Fruit fly (Drosophila melanogaster) whole organism, embryonic: ENCODE results near the gene tHMG1.

ENCODE experiments used
- Abd-B ChIP-seq: fragments of 200-800 bp; sonication (Bioruptor generic); optimal IDR thresholded peaks from 2 replicates; lab custom pipeline; 2018; ENCODE audit warnings: missing biosample characterization, mild to moderate bottlenecking, missing genetic modification characterization, moderate library complexity
- Blimp-1 ChIP-seq: fragments of 200-800 bp; sonication (Bioruptor generic); optimal IDR thresholded peaks from 3 replicates; lab custom pipeline; 2018; ENCODE audit warnings: missing biosample characterization, missing genetic modification characterization, mild to moderate bottlenecking, moderate library complexity, missing genetic modification reagents
- CG10209 ChIP-seq: fragments of 200-800 bp; sonication (Bioruptor generic); optimal IDR thresholded peaks from 3 replicates; lab custom pipeline; 2017; ENCODE audit warnings: missing biosample characterization, mild to moderate bottlenecking, missing genetic modification characterization, missing genetic modification reagents
- CG10267 ChIP-seq: fragments of 200-800 bp; sonication (Bioruptor generic); optimal IDR thresholded peaks from 2 replicates; lab custom pipeline; 2018; ENCODE audit warnings: missing biosample characterization, mild to moderate bottlenecking, missing genetic modification characterization, moderate library complexity
- CG10366 ChIP-seq: fragments of 200-800 bp; sonication (Bioruptor generic); IDR thresholded peaks from 2 replicates; pipeline ENCODE4 v1.3.6; 2022; ENCODE audit warnings: missing biosample characterization, missing genetic modification characterization
- CG10431 ChIP-seq: fragments of 200-800 bp; sonication (Bioruptor generic); optimal IDR thresholded peaks from 3 replicates; lab custom pipeline; 2018; ENCODE audit warnings: missing biosample characterization, mild to moderate bottlenecking, missing genetic modification characterization
- CG12236 ChIP-seq: fragments of 200-800 bp; sonication (Bioruptor generic); optimal IDR thresholded peaks from 2 replicates; lab custom pipeline; 2016; ENCODE audit warnings: missing biosample characterization, missing genetic modification characterization
- CG12744 ChIP-seq: fragments of 200-800 bp; sonication (Bioruptor generic); optimal IDR thresholded peaks from 2 replicates; lab custom pipeline; 2016; ENCODE audit warnings: missing biosample characterization, missing genetic modification characterization
- CG1647 ChIP-seq: fragments of 200-800 bp; sonication (Bioruptor generic); optimal IDR thresholded peaks from 3 replicates; lab custom pipeline; 2016; ENCODE audit warnings: missing biosample characterization, missing genetic modification characterization
- CG16815 ChIP-seq: fragments of 200-800 bp; sonication (Bioruptor generic); optimal IDR thresholded peaks from 3 replicates; lab custom pipeline; 2017; ENCODE audit warnings: missing biosample characterization, mild to moderate bottlenecking, missing genetic modification characterization
- CG2202 ChIP-seq: fragments of 200-800 bp; sonication (Bioruptor generic); optimal IDR thresholded peaks from 2 replicates; lab custom pipeline; 2018; ENCODE audit warnings: missing biosample characterization, mild to moderate bottlenecking, missing genetic modification characterization
- CG2678 ChIP-seq: fragments of 200-800 bp; sonication (Bioruptor generic); optimal IDR thresholded peaks from 3 replicates; lab custom pipeline; 2019; ENCODE audit warnings: missing biosample characterization, mild to moderate bottlenecking, missing genetic modification characterization, moderate library complexity
- CG31441 ChIP-seq: fragments of 200-800 bp; sonication (Bioruptor generic); IDR thresholded peaks from 2 replicates; pipeline ENCODE4 v1.3.6; 2022; ENCODE audit warnings: missing biosample characterization, missing genetic modification characterization
- CG34224 ChIP-seq: fragments of 200-800 bp; sonication (Bioruptor generic); IDR thresholded peaks from 3 replicates; pipeline ENCODE4 v1.3.6; 2022; ENCODE audit warnings: missing biosample characterization, missing genetic modification characterization; ENCODE audit not compliant: partially characterized antibody
- CG4707 ChIP-seq: fragments of 200-800 bp; sonication (Bioruptor generic); optimal IDR thresholded peaks from 2 replicates; lab custom pipeline; 2018; ENCODE audit warnings: missing biosample characterization, mild to moderate bottlenecking, missing genetic modification characterization, moderate library complexity
- CG5180 ChIP-seq: fragments of 200-800 bp; sonication (Bioruptor generic); optimal IDR thresholded peaks from 3 replicates; lab custom pipeline; 2017; ENCODE audit warnings: missing biosample characterization, missing genetic modification characterization, mild to moderate bottlenecking, moderate library complexity, missing genetic modification reagents
- CG7357 ChIP-seq: fragments of 200-800 bp; sonication (Bioruptor generic); IDR thresholded peaks from 3 replicates; pipeline ENCODE4 v1.3.6; 2022; ENCODE audit warnings: missing biosample characterization, missing genetic modification characterization
- CG7963 ChIP-seq: fragments of 200-800 bp; sonication (Bioruptor generic); IDR thresholded peaks from 3 replicates; pipeline ENCODE4 v1.3.6; 2022; ENCODE audit warnings: missing biosample characterization, missing genetic modification characterization; ENCODE audit not compliant: partially characterized antibody
- CG7987 ChIP-seq: fragments of 200-800 bp; sonication (Bioruptor generic); optimal IDR thresholded peaks from 2 replicates; lab custom pipeline; 2018; ENCODE audit warnings: missing biosample characterization, mild to moderate bottlenecking, missing genetic modification characterization, moderate library complexity
- CG8359 ChIP-seq: fragments of 200-800 bp; sonication (Bioruptor generic); optimal IDR thresholded peaks from 2 replicates; lab custom pipeline; 2017; ENCODE audit warnings: missing biosample characterization, mild to moderate bottlenecking, missing genetic modification characterization, borderline replicate concordance
- CG9797 ChIP-seq: fragments of 200-800 bp; sonication (Bioruptor generic); optimal IDR thresholded peaks from 3 replicates; lab custom pipeline; 2018; ENCODE audit warnings: missing biosample characterization, mild to moderate bottlenecking, missing genetic modification characterization
- CG9817 ChIP-seq: fragments of 200-800 bp; sonication (Bioruptor generic); optimal IDR thresholded peaks from 2 replicates; lab custom pipeline; 2018; ENCODE audit warnings: missing biosample characterization, mild to moderate bottlenecking, missing genetic modification characterization, moderate library complexity
- Dll ChIP-seq: fragments of 200-800 bp; sonication (Bioruptor generic); IDR thresholded peaks from 4 replicates; pipeline ENCODE4 v1.3.6; 2022; ENCODE audit warnings: missing biosample characterization, missing genetic modification characterization; ENCODE audit not compliant: partially characterized antibody
- E2f2 ChIP-seq: fragments of 200-800 bp; sonication (Bioruptor generic); IDR thresholded peaks from 2 replicates; pipeline ENCODE4 v1.3.6; 2022; ENCODE audit warnings: missing biosample characterization, missing genetic modification characterization
- Eip74EF ChIP-seq, 2 experiments: fragments of 200-800 bp in 1 of 2; fragments of >200 bp in 1 of 2; sonication (Bioruptor generic) in 1 of 2; optimal IDR thresholded peaks; 2 replicates each; lab custom pipeline; 2017 to 2019; ENCODE audit warnings: missing biosample characterization in 2 of 2, missing genetic modification characterization in 2 of 2, mild to moderate bottlenecking in 1 of 2, moderate library complexity in 1 of 2
- Gug ChIP-seq: fragments of 200-800 bp; sonication (Bioruptor generic); IDR thresholded peaks from 4 replicates; pipeline ENCODE4 v1.3.6; 2022; ENCODE audit warnings: missing biosample characterization, missing genetic modification characterization
- Lim3 ChIP-seq: fragments of 200-800 bp; sonication (Bioruptor generic); IDR thresholded peaks from 2 replicates; pipeline ENCODE4 v1.3.6; 2022; ENCODE audit warnings: missing biosample characterization, missing genetic modification characterization
- Pdp1 ChIP-seq, 2 experiments: fragments of 200-800 bp; sonication (Bioruptor generic); optimal IDR thresholded peaks; 3 replicates each; lab custom pipeline; 2016; ENCODE audit warnings: missing biosample characterization in 2 of 2, missing genetic modification characterization in 2 of 2, mild to moderate bottlenecking in 1 of 2, moderate library complexity in 1 of 2
- Rx ChIP-seq: fragments of 200-800 bp; sonication (Bioruptor generic); IDR thresholded peaks from 2 replicates; pipeline ENCODE4 v1.3.6; 2022; ENCODE audit warnings: missing biosample characterization, missing genetic modification characterization
- Spps ChIP-seq: fragments of 200-800 bp; sonication (Bioruptor generic); optimal IDR thresholded peaks from 2 replicates; lab custom pipeline; 2018; ENCODE audit warnings: missing biosample characterization, mild to moderate bottlenecking, missing genetic modification characterization
- TFAM ChIP-seq: fragments of 200-800 bp; sonication (Bioruptor generic); optimal IDR thresholded peaks from 2 replicates; lab custom pipeline; 2017; ENCODE audit warnings: missing biosample characterization, missing genetic modification characterization, inconsistent platforms
- Trl ChIP-seq, 3 experiments: fragments of >200 bp in 2 of 3; fragments of 200-800 bp in 1 of 3; sonication (Bioruptor generic) in 1 of 3; optimal IDR thresholded peaks; 2 replicates in 1 of 3; 3 replicates in 2 of 3; lab custom pipeline; 2016 to 2017; ENCODE audit warnings: missing biosample characterization in 1 of 3, missing genetic modification characterization in 1 of 3
- ap ChIP-seq: fragments of 200-800 bp; sonication (Bioruptor generic); IDR thresholded peaks from 2 replicates; pipeline ENCODE4 v1.3.6; 2022; ENCODE audit warnings: missing biosample characterization, missing genetic modification characterization
- bsh ChIP-seq, 2 experiments: fragments of 200-800 bp; sonication (Bioruptor generic); optimal IDR thresholded peaks; 2 replicates each; lab custom pipeline; 2017 to 2018; ENCODE audit warnings: mild to moderate bottlenecking in 2 of 2, missing biosample characterization in 2 of 2, missing genetic modification characterization in 2 of 2, moderate library complexity in 1 of 2
- chm ChIP-seq: fragments of 200-800 bp; sonication (Bioruptor generic); IDR thresholded peaks from 2 replicates; pipeline ENCODE4 v1.3.6; 2022; ENCODE audit warnings: missing biosample characterization, missing genetic modification characterization
- danr ChIP-seq: fragments of 200-800 bp; sonication (Bioruptor generic); IDR thresholded peaks from 2 replicates; pipeline ENCODE4 v1.3.6; 2022; ENCODE audit warnings: missing biosample characterization, missing genetic modification characterization
- dmrt11E ChIP-seq: fragments of 200-800 bp; sonication (Bioruptor generic); optimal IDR thresholded peaks from 3 replicates; lab custom pipeline; 2018; ENCODE audit warnings: missing biosample characterization, mild to moderate bottlenecking, missing genetic modification characterization, moderate library complexity
- eyg ChIP-seq: fragments of 200-800 bp; sonication (Bioruptor generic); optimal IDR thresholded peaks from 3 replicates; lab custom pipeline; 2016; ENCODE audit warnings: missing biosample characterization, missing genetic modification characterization
- grn ChIP-seq: fragments of 200-800 bp; sonication (Bioruptor generic); optimal IDR thresholded peaks from 3 replicates; lab custom pipeline; 2017; ENCODE audit warnings: missing biosample characterization, missing genetic modification characterization
- klu ChIP-seq: fragments of 200-800 bp; sonication (Bioruptor generic); IDR thresholded peaks from 2 replicates; pipeline ENCODE4 v1.3.6; 2022; ENCODE audit warnings: missing biosample characterization, missing genetic modification characterization
- maf-S ChIP-seq: fragments of 200-800 bp; sonication (Bioruptor generic); optimal IDR thresholded peaks from 2 replicates; lab custom pipeline; 2016; ENCODE audit warnings: missing biosample characterization, missing genetic modification characterization
- nmo ChIP-seq: fragments of 200-800 bp; sonication (Bioruptor generic); optimal IDR thresholded peaks from 2 replicates; lab custom pipeline; 2018; ENCODE audit warnings: missing biosample characterization, mild to moderate bottlenecking, missing genetic modification characterization, moderate library complexity
- nom ChIP-seq: fragments of 200-800 bp; sonication (Bioruptor generic); optimal IDR thresholded peaks from 2 replicates; lab custom pipeline; 2017; ENCODE audit warnings: missing biosample characterization, missing genetic modification characterization, mild to moderate bottlenecking, moderate library complexity, missing genetic modification reagents
- phol ChIP-seq: fragments of 200-800 bp; sonication (Bioruptor generic); optimal IDR thresholded peaks from 3 replicates; lab custom pipeline; 2018; ENCODE audit warnings: missing biosample characterization, mild to moderate bottlenecking, missing genetic modification characterization, moderate library complexity
- psq ChIP-seq: fragments of 200-800 bp; sonication (Bioruptor generic); optimal IDR thresholded peaks from 2 replicates; lab custom pipeline; 2017; ENCODE audit warnings: missing biosample characterization, missing genetic modification characterization
- salm ChIP-seq: fragments of 200-800 bp; sonication (Bioruptor generic); optimal IDR thresholded peaks from 2 replicates; lab custom pipeline; 2018; ENCODE audit warnings: missing biosample characterization, mild to moderate bottlenecking, missing genetic modification characterization
- sug ChIP-seq: fragments of 200-800 bp; optimal IDR thresholded peaks from 2 replicates; lab custom pipeline; 2019; ENCODE audit warnings: missing biosample characterization, mild to moderate bottlenecking, missing genetic modification characterization, moderate library complexity
- tin ChIP-seq: fragments of 200-800 bp; sonication (Bioruptor generic); optimal IDR thresholded peaks from 3 replicates; lab custom pipeline; 2016; ENCODE audit warnings: missing biosample characterization, missing genetic modification characterization
- trem ChIP-seq: fragments of 200-800 bp; optimal IDR thresholded peaks from 3 replicates; lab custom pipeline; 2019; ENCODE audit warnings: missing biosample characterization, mild to moderate bottlenecking, missing genetic modification characterization, moderate library complexity

tHMG1 gene

dm6 chr3R:22467939-22468571 lies 23.6 kb upstream of the tHMG1 start, which contains the start of the genes CG5377 and Nrx-1 (continued):
- no peak for TF ChIP-seq CG10366 (GFP tag; lab: Robert Waterston, UW)
- no peak for TF ChIP-seq danr (GFP tag; lab: Robert Waterston, UW)
- TF ChIP-seq CG1647 (GFP tag; lab: Kevin White, UChicago): no peak
- peak; percentile 74 for TF ChIP-seq CG9797 (GFP tag; lab: Kevin White, UChicago)
- TF ChIP-seq tin: no peak
- TF ChIP-seq Eip74EF (GFP tag; optimal IDR thresholded peaks at IDR 0.05; lab: Kevin White, UChicago): no peak
- no peak for TF ChIP-seq CG7357 (GFP tag; lab: Robert Waterston, UW)
- TF ChIP-seq CG7987 (GFP tag; lab: Kevin White, UChicago): no peak
- no peak for TF ChIP-seq Spps (tag; lab: Kevin White, UChicago)
- TF ChIP-seq Blimp-1 (GFP tag; lab: Kevin White, UChicago): no peak
- TF ChIP-seq eyg (GFP tag; lab: Kevin White, UChicago): no peak
- no peak for TF ChIP-seq CG12236 (GFP tag; lab: Kevin White, UChicago)
- no peak for TF ChIP-seq CG4707 (GFP tag; lab: Kevin White, UChicago)
- no peak for TF ChIP-seq CG7963 (GFP tag; lab: Robert Waterston, UW)
- TF ChIP-seq ap (GFP tag; lab: Robert Waterston, UW): no peak
- no peak for TF ChIP-seq Rx (GFP tag; lab: Robert Waterston, UW)
- TF ChIP-seq nmo (GFP tag; lab: Kevin White, UChicago): no peak
- TF ChIP-seq Gug (GFP tag; lab: Robert Waterston, UW): no peak
- no peak for TF ChIP-seq CG8359
- TF ChIP-seq CG9817 (tag; lab: Kevin White, UChicago): no peak
- peak; percentile 45; the same call in 1 of the 4 replicates for TF ChIP-seq Dll
- no peak for TF ChIP-seq Lim3 (GFP tag; lab: Robert Waterston, UW)
- TF ChIP-seq dmrt11E (tag; lab: Kevin White, UChicago): no peak
- peak; percentile 23 for TF ChIP-seq trem (tag; lab: Kevin White, UChicago)
- TF ChIP-seq phol (tag; lab: Kevin White, UChicago): peak; percentile 21
- no peak for TF ChIP-seq CG16815 (GFP tag; lab: Kevin White, UChicago)
- TF ChIP-seq CG31441 (GFP tag; lab: Robert Waterston, UW): no peak
- TF ChIP-seq CG2678 (tag; lab: Kevin White, UChicago): no peak
- TF ChIP-seq E2f2 (GFP tag; lab: Robert Waterston, UW): peak; percentile 59
- no peak for TF ChIP-seq Trl (optimal IDR thresholded peaks at IDR 0.05; lab: Kevin White, UChicago)
- TF ChIP-seq Trl (GFP tag; optimal IDR thresholded peaks at IDR 0.05; lab: Kevin White, UChicago): no peak
- no peak for TF ChIP-seq CG10267 (tag; lab: Kevin White, UChicago)
- no peak for TF ChIP-seq chm (GFP tag; lab: Robert Waterston, UW)
- no peak for TF ChIP-seq CG10431 (GFP tag; lab: Kevin White, UChicago)
- peak; percentile 92 for TF ChIP-seq grn
- TF ChIP-seq CG10209: no peak
- no peak for TF ChIP-seq CG12744 (GFP tag; lab: Kevin White, UChicago)
- peak in 1 of 2 experiments; percentile 78 for TF ChIP-seq Pdp1 (GFP tag; optimal IDR thresholded peaks at IDR 0.05; lab: Kevin White, UChicago)
- TF ChIP-seq klu (GFP tag; lab: Robert Waterston, UW): no peak
- TF ChIP-seq sug (tag; lab: Kevin White, UChicago): no peak
- no peak for TF ChIP-seq salm
- TF ChIP-seq maf-S (GFP tag; lab: Kevin White, UChicago): no peak
- no peak for TF ChIP-seq psq (GFP tag; lab: Kevin White, UChicago)
- no peak for TF ChIP-seq nom
- TF ChIP-seq CG5180 (GFP tag; lab: Kevin White, UChicago): no peak
- TF ChIP-seq bsh (GFP tag; optimal IDR thresholded peaks at IDR 0.05; lab: Kevin White, UChicago): no peak
- TF ChIP-seq TFAM (GFP tag; lab: Kevin White, UChicago): no peak
- TF ChIP-seq CG34224 (GFP tag; lab: Robert Waterston, UW): peak; percentile 35; the same call in 1 of the 3 replicates
- TF ChIP-seq CG2202: no peak
- no peak for TF ChIP-seq Abd-B (GFP tag; lab: Kevin White, UChicago)
